Worm (Caenorhabditis elegans) whole organism, young adult: ENCODE results near the gene nrf-5.

Experiments used
- athp-1 ChIP-seq: sonication (generic microtip); optimal IDR thresholded peaks from 2 replicates; lab custom pipeline; 2017; ENCODE audit warnings: mild to moderate bottlenecking, missing genetic modification characterization, missing compliant biosample characterization
- egl-44 ChIP-seq: fragments of 200-800 bp; sonication (Bioruptor generic); IDR thresholded peaks from 2 replicates; pipeline ENCODE4 v1.3.6; 2022; ENCODE audit warnings: missing genetic modification reagents, missing genetic modification characterization, missing compliant biosample characterization
- lin-26 ChIP-seq: fragments of 200-800 bp; sonication (Bioruptor generic); IDR thresholded peaks from 2 replicates; pipeline ENCODE4 v1.3.6; 2022; ENCODE audit warnings: missing genetic modification reagents, missing genetic modification characterization, missing compliant biosample characterization
- lsy-27 ChIP-seq: sonication (generic microtip); optimal IDR thresholded peaks from 2 replicates; lab custom pipeline; 2017; ENCODE audit warnings: missing genetic modification characterization, mild to moderate bottlenecking, missing compliant biosample characterization, antibody characterized with exemption, missing genotype, borderline replicate concordance; ENCODE audit not compliant: insufficient read depth
- nhr-120 ChIP-seq: fragments of 200-800 bp; sonication (Bioruptor generic); IDR thresholded peaks from 2 replicates; pipeline ENCODE4 v1.3.6; 2022; ENCODE audit warnings: missing genetic modification characterization, missing compliant biosample characterization
- nhr-27 ChIP-seq: fragments of 200-800 bp; sonication (Bioruptor generic); optimal IDR thresholded peaks from 2 replicates; lab custom pipeline; 2018; ENCODE audit warnings: mild to moderate bottlenecking, missing genetic modification characterization, moderate library complexity, missing compliant biosample characterization
- snpc-4 ChIP-seq, 5 experiments: fragments of 150-350 bp in 1 of 5; sonication (generic microtip) in 4 of 5; optimal IDR thresholded peaks; 2 replicates each; lab custom pipeline; 2014 to 2018; ENCODE audit warnings: missing genetic modification characterization in 5 of 5, missing biosample characterization in 3 of 5, antibody characterized with exemption in 2 of 5, mild to moderate bottlenecking in 2 of 5, missing compliant biosample characterization in 2 of 5, missing genotype in 2 of 5, moderate library complexity in 2 of 5, missing genetic modification reagents in 1 of 5
- tbx-9 ChIP-seq: sonication (generic microtip); optimal IDR thresholded peaks from 2 replicates; lab custom pipeline; 2016; ENCODE audit warnings: borderline replicate concordance, missing genetic modification characterization, inconsistent platforms, missing compliant biosample characterization
- zfh-2 ChIP-seq: fragments of 200-800 bp; sonication (Bioruptor generic); conservative IDR thresholded peaks from 2 replicates; pipeline ENCODE4 v1.3.6; 2022; ENCODE audit warnings: missing genetic modification reagents, missing genetic modification characterization, missing compliant biosample characterization
- ztf-22 ChIP-seq: fragments of 200-800 bp; sonication (Bioruptor generic); optimal IDR thresholded peaks from 2 replicates; lab custom pipeline; 2018; ENCODE audit warnings: mild to moderate bottlenecking, missing genetic modification characterization, moderate library complexity, missing compliant biosample characterization

DNA sequence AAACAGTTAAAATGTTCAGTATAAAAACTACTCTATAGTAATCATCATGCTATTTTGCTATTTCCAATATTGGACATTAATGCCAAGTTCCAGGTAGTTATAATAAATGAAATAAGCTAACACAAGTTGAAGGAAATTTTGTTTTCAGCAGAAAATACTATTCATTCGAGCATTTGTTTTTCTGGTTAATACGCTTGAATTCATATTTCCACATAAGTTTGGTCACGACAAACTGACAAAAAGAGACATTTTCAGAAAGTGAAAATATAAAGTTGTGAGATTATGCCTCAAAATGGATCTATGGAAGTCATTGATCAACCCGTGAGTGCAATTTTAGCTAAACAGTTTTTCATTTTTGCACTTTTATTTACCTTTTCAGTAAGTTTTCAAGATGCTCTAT, 17.1 kb downstream of the nrf-5 start, which contains the start of gene srx-131:
- TF ChIP-seq nhr-120 (GFP tag; lab: Robert Waterston, UW), result no peak
- no peak for TF ChIP-seq lin-26 (GFP tag; lab: Robert Waterston, UW)
- TF ChIP-seq lsy-27, result no peak
- TF ChIP-seq athp-1, result no peak
- TF ChIP-seq snpc-4 (GFP tag; optimal IDR thresholded peaks at IDR 0.05; lab: Kevin White, UChicago), result no peak
- TF ChIP-seq snpc-4 (tag; optimal IDR thresholded peaks at IDR 0.05; lab: Kevin White, UChicago), result no peak
- no peak for TF ChIP-seq nhr-27 (tag; lab: Kevin White, UChicago)
- no peak for TF ChIP-seq ztf-22
- no peak for TF ChIP-seq zfh-2 (GFP tag; lab: Robert Waterston, UW)
- TF ChIP-seq egl-44 (GFP tag; lab: Robert Waterston, UW), result no peak
- TF ChIP-seq tbx-9 (tag; lab: Kevin White, UChicago), result no peak
